Worm (Caenorhabditis elegans) whole organism, L4 larva: ENCODE measurements around the gene K10F12.7.

Source experiments
- F26F4.8 ChIP-seq: fragments of 200-800 bp; sonication (Bioruptor generic); conservative IDR thresholded peaks from 2 replicates; pipeline ENCODE4 v1.3.6; 2022; ENCODE audit warnings: missing genetic modification characterization, missing compliant biosample characterization
- F49E8.2 ChIP-seq: sonication (generic microtip); optimal IDR thresholded peaks from 2 replicates; lab custom pipeline; 2016; ENCODE audit warnings: missing compliant biosample characterization, mild to moderate bottlenecking, missing genetic modification characterization, borderline replicate concordance
- R02D3.7 ChIP-seq: fragments of 150-350 bp; sonication (generic microtip); optimal IDR thresholded peaks from 3 replicates; lab custom pipeline; 2014; ENCODE audit warnings: missing biosample characterization, missing genetic modification characterization
- Y105C5A.15 ChIP-seq: fragments of 200-800 bp; sonication (Bioruptor generic); IDR thresholded peaks from 2 replicates; pipeline ENCODE4 v1.3.6; 2022; ENCODE audit warnings: missing genetic modification characterization, missing compliant biosample characterization
- Y48G9A.11 ChIP-seq: fragments of 200-800 bp; sonication (Bioruptor generic); IDR thresholded peaks from 2 replicates; pipeline ENCODE4 v1.3.6; 2022; ENCODE audit warnings: missing genetic modification reagents, missing genetic modification characterization, missing compliant biosample characterization
- aha-1 ChIP-seq: fragments of 150-350 bp; peaks from one replicate; lab custom pipeline; 2014; ENCODE audit warnings: missing biosample characterization, missing genetic modification characterization
- aly-2 ChIP-seq: sonication (generic microtip); optimal IDR thresholded peaks from 2 replicates; lab custom pipeline; 2018; ENCODE audit warnings: missing biosample characterization, missing genetic modification characterization
- ama-1 ChIP-seq: fragments of 150-350 bp; optimal IDR thresholded peaks from 2 replicates; lab custom pipeline; 2014; ENCODE audit warnings: inconsistent platforms, mixed read lengths
- arid-1 ChIP-seq: fragments of 200-800 bp; sonication (Bioruptor generic); conservative IDR thresholded peaks from 2 replicates; pipeline ENCODE4 v1.3.6; 2022; ENCODE audit warnings: missing genetic modification reagents, missing genetic modification characterization, missing compliant biosample characterization
- ceh-28 ChIP-seq: fragments of 150-350 bp; optimal IDR thresholded peaks from 2 replicates; lab custom pipeline; 2014; ENCODE audit warnings: missing biosample characterization, missing genetic modification reagents, missing genetic modification characterization
- ceh-82 ChIP-seq: sonication (generic microtip); optimal IDR thresholded peaks from 2 replicates; lab custom pipeline; 2017; ENCODE audit warnings: missing biosample characterization, missing genetic modification characterization
- ces-1 ChIP-seq: fragments of 150-350 bp; sonication (generic microtip); optimal IDR thresholded peaks from 4 replicates; lab custom pipeline; 2014; ENCODE audit warnings: missing biosample characterization, missing genetic modification reagents, missing genetic modification characterization
- cey-2 ChIP-seq: sonication (generic microtip); optimal IDR thresholded peaks from 3 replicates; lab custom pipeline; 2017; ENCODE audit warnings: missing genetic modification characterization, mild to moderate bottlenecking, missing compliant biosample characterization, antibody characterized with exemption, borderline replicate concordance; ENCODE audit not compliant: insufficient read depth
- ctbp-1 ChIP-seq: fragments of 200-800 bp; sonication (Bioruptor generic); IDR thresholded peaks from 2 replicates; pipeline ENCODE4 v1.3.6; 2022; ENCODE audit warnings: missing genetic modification reagents, missing genetic modification characterization, missing compliant biosample characterization
- daf-19 ChIP-seq: fragments of 200-800 bp; sonication (Bioruptor generic); conservative IDR thresholded peaks from 2 replicates; pipeline ENCODE4 v1.3.6; 2022; ENCODE audit warnings: missing genetic modification characterization, missing compliant biosample characterization
- daf-8 ChIP-seq: fragments of 200-800 bp; sonication (Bioruptor generic); IDR thresholded peaks from 2 replicates; pipeline ENCODE4 v1.3.6; 2022; ENCODE audit warnings: missing genetic modification characterization, missing compliant biosample characterization
- duxl-1 ChIP-seq: sonication (generic microtip); optimal IDR thresholded peaks from 2 replicates; lab custom pipeline; 2016; ENCODE audit warnings: mild to moderate bottlenecking, missing genetic modification characterization, moderate library complexity, missing compliant biosample characterization; ENCODE audit not compliant: poor library complexity
- dve-1 ChIP-seq: sonication (generic microtip); optimal IDR thresholded peaks from 2 replicates; lab custom pipeline; 2017; ENCODE audit warnings: antibody characterized with exemption, mild to moderate bottlenecking, missing genetic modification characterization, missing compliant biosample characterization; ENCODE audit not compliant: insufficient read depth
- egl-43 ChIP-seq: fragments of 200-800 bp; sonication (Bioruptor generic); IDR thresholded peaks from 2 replicates; pipeline ENCODE4 v1.3.6; 2022; ENCODE audit warnings: missing genetic modification reagents, missing genetic modification characterization, missing compliant biosample characterization
- hif-1 ChIP-seq, 2 experiments: sonication (generic microtip); optimal IDR thresholded peaks; 2 replicates each; lab custom pipeline; 2016 to 2017; ENCODE audit warnings: missing compliant biosample characterization in 2 of 2, missing genetic modification characterization in 2 of 2, missing genetic modification reagents in 2 of 2, missing genotype in 2 of 2, mild to moderate bottlenecking in 1 of 2
- hlh-30 ChIP-seq: sonication (generic microtip); optimal IDR thresholded peaks from 2 replicates; lab custom pipeline; 2017; ENCODE audit warnings: antibody characterized with exemption, mild to moderate bottlenecking, missing genetic modification characterization, missing compliant biosample characterization; ENCODE audit not compliant: insufficient read depth
- hmg-1.1 ChIP-seq: fragments of 200-800 bp; sonication (Bioruptor generic); IDR thresholded peaks from 2 replicates; pipeline ENCODE4 v1.3.6; 2022; ENCODE audit warnings: missing genetic modification reagents, missing genetic modification characterization, missing compliant biosample characterization
- jun-1 ChIP-seq: fragments of 150-350 bp; optimal IDR thresholded peaks from 2 replicates; lab custom pipeline; 2014; ENCODE audit warnings: missing biosample characterization, missing genetic modification reagents, missing genetic modification characterization
- lim-7 ChIP-seq: fragments of 200-800 bp; sonication (Bioruptor generic); IDR thresholded peaks from 2 replicates; pipeline ENCODE4 v1.3.6; 2022; ENCODE audit warnings: missing genetic modification characterization, missing compliant biosample characterization
- lin-1 ChIP-seq: fragments of 200-800 bp; sonication (Bioruptor generic); IDR thresholded peaks from 2 replicates; pipeline ENCODE4 v1.3.6; 2022; ENCODE audit warnings: missing genetic modification reagents, missing genetic modification characterization, missing compliant biosample characterization
- lin-29 ChIP-seq: fragments of 200-800 bp; sonication (Bioruptor generic); IDR thresholded peaks from 2 replicates; pipeline ENCODE4 v1.3.6; 2022; ENCODE audit warnings: missing genetic modification reagents, missing genetic modification characterization, missing compliant biosample characterization
- lin-39 ChIP-seq: fragments of 150-350 bp; optimal IDR thresholded peaks from 2 replicates; lab custom pipeline; 2014; ENCODE audit warnings: missing biosample characterization, missing genetic modification reagents, missing genetic modification characterization
- lsy-2 ChIP-seq, 2 experiments: fragments of 150-350 bp in 1 of 2; sonication (generic microtip) in 1 of 2; optimal IDR thresholded peaks; 2 replicates each; lab custom pipeline; 2014 to 2017; ENCODE audit warnings: missing biosample characterization in 2 of 2, missing genetic modification characterization in 2 of 2
- mes-2 ChIP-seq: sonication (generic microtip); optimal IDR thresholded peaks from 2 replicates; lab custom pipeline; 2016; ENCODE audit warnings: missing genotype, mild to moderate bottlenecking, missing genetic modification characterization, missing compliant biosample characterization; ENCODE audit not compliant: poor library complexity, severe bottlenecking
- nhr-11 ChIP-seq: fragments of 150-350 bp; optimal IDR thresholded peaks from 2 replicates; lab custom pipeline; 2014; ENCODE audit warnings: missing biosample characterization, missing genetic modification characterization
- nhr-25 ChIP-seq: sonication (generic microtip); optimal IDR thresholded peaks from 2 replicates; lab custom pipeline; 2017; ENCODE audit warnings: missing genetic modification characterization, mild to moderate bottlenecking, missing compliant biosample characterization, antibody characterized with exemption, moderate library complexity, borderline replicate concordance; ENCODE audit not compliant: insufficient read depth
- nhr-28 ChIP-seq: fragments of 150-350 bp; optimal IDR thresholded peaks from 2 replicates; lab custom pipeline; 2014; ENCODE audit warnings: missing biosample characterization, missing genetic modification characterization
- nhr-42 ChIP-seq: fragments of 200-800 bp; sonication (Bioruptor generic); IDR thresholded peaks from 2 replicates; pipeline ENCODE4 v1.3.6; 2022; ENCODE audit warnings: missing genetic modification characterization, missing compliant biosample characterization
- nhr-48 ChIP-seq: sonication (generic microtip); optimal IDR thresholded peaks from 2 replicates; lab custom pipeline; 2016; ENCODE audit warnings: mild to moderate bottlenecking, missing genetic modification characterization, missing compliant biosample characterization
- nhr-76 ChIP-seq: fragments of 150-350 bp; optimal IDR thresholded peaks from 2 replicates; lab custom pipeline; 2014; ENCODE audit warnings: missing biosample characterization, missing genetic modification characterization
- nhr-77 ChIP-seq: fragments of 150-350 bp; optimal IDR thresholded peaks from 2 replicates; lab custom pipeline; 2014; ENCODE audit warnings: missing biosample characterization, missing genetic modification characterization
- pha-4 ChIP-seq, 2 experiments: fragments of 150-350 bp in 1 of 2; fragments of 200-800 bp in 1 of 2; sonication (Bioruptor generic) in 1 of 2; IDR thresholded peaks in 1 of 2; optimal IDR thresholded peaks in 1 of 2; 2 replicates each; pipeline versions ENCODE4 v1.3.6 to Lab custom; 2014 to 2022; ENCODE audit warnings: missing genetic modification characterization in 2 of 2, missing genetic modification reagents in 2 of 2, missing biosample characterization in 1 of 2, missing compliant biosample characterization in 1 of 2
- php-3 ChIP-seq: fragments of 200-800 bp; sonication (Bioruptor generic); IDR thresholded peaks from 2 replicates; pipeline ENCODE4 v1.3.6; 2022; ENCODE audit warnings: missing genetic modification reagents, missing genetic modification characterization, missing compliant biosample characterization
- pqm-1 ChIP-seq: sonication (generic microtip); optimal IDR thresholded peaks from 2 replicates; lab custom pipeline; 2017; ENCODE audit warnings: missing biosample characterization, missing genetic modification characterization
- set-16 ChIP-seq: fragments of 200-800 bp; sonication (Bioruptor generic); IDR thresholded peaks from 2 replicates; pipeline ENCODE4 v1.3.6; 2022; ENCODE audit warnings: missing genetic modification reagents, missing genetic modification characterization, missing compliant biosample characterization
- skn-1 ChIP-seq: fragments of 150-350 bp; optimal IDR thresholded peaks from 2 replicates; lab custom pipeline; 2014; ENCODE audit warnings: missing biosample characterization, missing genetic modification characterization
- snpc-4 ChIP-seq: fragments of 150-350 bp; optimal IDR thresholded peaks from 2 replicates; lab custom pipeline; 2014; ENCODE audit warnings: missing biosample characterization, missing genetic modification characterization
- tag-97 ChIP-seq: fragments of 200-800 bp; sonication (Bioruptor generic); IDR thresholded peaks from 2 replicates; pipeline ENCODE4 v1.3.6; 2022; ENCODE audit warnings: missing genetic modification characterization, missing compliant biosample characterization
- tra-1 ChIP-seq: fragments of 200-800 bp; sonication (Bioruptor generic); IDR thresholded peaks from 2 replicates; pipeline ENCODE4 v1.3.6; 2022; ENCODE audit warnings: missing genetic modification reagents, missing genetic modification characterization, missing compliant biosample characterization
- unc-130 ChIP-seq: sonication (generic microtip); optimal IDR thresholded peaks from 2 replicates; lab custom pipeline; 2016; ENCODE audit warnings: missing genetic modification reagents, missing genetic modification characterization, missing compliant biosample characterization
- unc-62 ChIP-seq, 3 experiments: fragments of 150-350 bp in 1 of 3; sonication (generic microtip); optimal IDR thresholded peaks in 2 of 3; peaks in 1 of 3; 1 replicate in 1 of 3; 2 replicates in 2 of 3; lab custom pipeline; 2014 to 2017; ENCODE audit warnings: missing biosample characterization in 3 of 3, missing genetic modification characterization in 3 of 3, missing genetic modification reagents in 3 of 3, missing genotype in 1 of 3
- vab-7 ChIP-seq: fragments of 200-800 bp; sonication (Bioruptor generic); IDR thresholded peaks from 2 replicates; pipeline ENCODE4 v1.3.6; 2022; ENCODE audit warnings: missing genetic modification reagents, missing genetic modification characterization, missing compliant biosample characterization

K10F12.7 gene

DNA sequence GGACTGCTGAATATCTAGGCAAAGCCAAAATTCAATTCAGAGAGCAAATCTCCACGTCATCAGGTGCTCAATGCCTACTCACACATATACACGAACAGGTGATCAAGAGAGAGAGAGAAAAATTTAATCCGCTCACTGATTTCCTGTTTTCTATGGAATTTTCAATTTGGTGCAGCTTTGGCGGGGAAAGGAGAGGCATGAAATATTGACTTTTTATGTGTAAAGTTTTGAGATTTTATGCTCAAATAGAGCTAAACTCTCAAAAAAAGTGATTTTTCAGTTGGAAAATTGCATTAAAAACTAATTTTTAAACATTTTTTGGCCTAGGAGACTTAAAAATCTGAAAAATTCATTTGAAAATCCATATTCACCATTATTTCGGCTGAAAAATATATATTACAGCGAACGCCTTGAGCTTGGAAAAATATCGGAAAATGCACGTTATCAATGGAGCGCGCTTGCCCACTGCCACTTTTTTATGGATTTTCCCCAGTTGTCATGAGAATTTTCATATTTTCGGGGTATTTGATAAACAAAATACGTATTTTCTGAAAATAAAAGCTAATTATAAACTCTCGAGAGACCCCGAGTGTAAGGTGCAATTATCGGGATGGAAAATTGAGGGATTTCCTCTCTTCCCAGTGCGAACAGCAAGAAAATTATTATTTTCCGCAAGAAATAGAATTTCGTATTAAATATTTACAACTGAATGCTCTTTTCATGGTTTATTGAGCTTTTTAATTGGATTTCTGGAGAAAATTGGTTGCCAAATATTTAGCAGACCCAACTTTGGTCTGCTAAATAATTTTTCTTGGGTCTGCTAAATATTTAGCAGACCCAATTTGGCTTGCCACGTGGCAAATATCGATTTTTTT, 38.8 kb downstream of the K10F12.7 start:
- TF ChIP-seq arid-1 (GFP tag; lab: Robert Waterston, UW) (peak; percentile 36; the same call in 1 of the 2 replicates), hmg-1.1 (GFP tag; lab: Robert Waterston, UW) (no peak), daf-19 (GFP tag; lab: Robert Waterston, UW) (0 out of 2 replicates have a peak, but pooled peaks have one; percentile 38), ceh-82 (no peak), aha-1 (tag; lab: Kevin White, UChicago) (peak; percentile 84), set-16 (GFP tag; lab: Robert Waterston, UW) (no peak), unc-130 (GFP tag; lab: Kevin White, UChicago) (no peak), daf-8 (GFP tag; lab: Robert Waterston, UW) (no peak), F26F4.8 (GFP tag; lab: Robert Waterston, UW) (no peak), hlh-30 (tag; lab: Kevin White, UChicago) (no peak), ama-1 (lab: Kevin White, UChicago) (no peak), cey-2 (tag; lab: Kevin White, UChicago) (no peak), vab-7 (GFP tag; lab: Robert Waterston, UW) (no peak), nhr-77 (tag; lab: Kevin White, UChicago) (no peak), nhr-25 (tag; lab: Kevin White, UChicago) (no peak), lsy-2 (tag; optimal IDR thresholded peaks at IDR 0.05; lab: Kevin White, UChicago) (peak in 1 of 2 experiments; percentile 26), R02D3.7 (tag; lab: Kevin White, UChicago) (no peak), nhr-76 (tag; lab: Kevin White, UChicago) (no peak), lin-39 (tag; lab: Kevin White, UChicago) (no peak), ceh-28 (tag; lab: Kevin White, UChicago) (no peak), ctbp-1 (GFP tag; lab: Robert Waterston, UW) (peak; percentile 64; the same call in 1 of the 2 replicates), tag-97 (GFP tag; lab: Robert Waterston, UW) (no peak), egl-43 (GFP tag; lab: Robert Waterston, UW) (no peak), nhr-48 (tag; lab: Kevin White, UChicago) (peak; percentile 55), hif-1 (tag; optimal IDR thresholded peaks at IDR 0.05; lab: Kevin White, UChicago) (no peak), snpc-4 (tag; lab: Kevin White, UChicago) (no peak), skn-1 (tag; lab: Kevin White, UChicago) (no peak), unc-62 (GFP tag; optimal IDR thresholded peaks at IDR 0.05 in 1 of 2; lab: Kevin White, UChicago) (peak in 1 of 2 experiments; percentile 95), unc-62 (tag; optimal IDR thresholded peaks at IDR 0.05; lab: Kevin White, UChicago) (no peak), Y105C5A.15 (0 out of 2 replicates have a peak, but pooled peaks have one; percentile 18), jun-1 (tag; lab: Kevin White, UChicago) (no peak), mes-2 (tag; lab: Kevin White, UChicago) (peak; percentile 49), nhr-11 (tag; lab: Kevin White, UChicago) (no peak), pha-4 (GFP tag; IDR thresholded peaks at IDR 0.05; lab: Robert Waterston, UW) (no peak), pha-4 (tag; optimal IDR thresholded peaks at IDR 0.05; lab: Kevin White, UChicago) (no peak), tra-1 (GFP tag; lab: Robert Waterston, UW) (no peak), pqm-1 (no peak), lin-1 (GFP tag; lab: Robert Waterston, UW) (no peak), dve-1 (no peak), php-3 (peak; percentile 63; the same call in 1 of the 2 replicates), Y48G9A.11 (no peak), nhr-28 (tag; lab: Kevin White, UChicago) (no peak), aly-2 (tag; lab: Kevin White, UChicago) (no peak), lim-7 (no peak), ces-1 (GFP tag; lab: Kevin White, UChicago) (no peak), nhr-42 (GFP tag; lab: Robert Waterston, UW) (no peak), duxl-1 (tag; lab: Kevin White, UChicago) (peak; percentile 3), lin-29 (GFP tag; lab: Robert Waterston, UW) (no peak), F49E8.2 (tag; lab: Kevin White, UChicago) (no peak)
